Fruit fly (Drosophila melanogaster): Measurements from ENCODE around the gene CG42751.

dm6 chr2L:11804228-11805044 is 48.8 kb upstream of the CG42751 start:
- TF ChIP-seq h (GFP tag; optimal IDR thresholded peaks at IDR 0.05) (no peak), fru (GFP tag; optimal IDR thresholded peaks at IDR 0.05) (no peak), foxo (GFP tag; optimal IDR thresholded peaks at IDR 0.05) (no peak), Rel (GFP tag; optimal IDR thresholded peaks at IDR 0.05) (no peak), Rel (tag; optimal IDR thresholded peaks at IDR 0.05) (no peak), ey (GFP tag; optimal IDR thresholded peaks at IDR 0.05) (no peak), Myc (optimal IDR thresholded peaks at IDR 0.05) (no peak), pan (optimal IDR thresholded peaks at IDR 0.05) (no peak)

Measured in whole organism, wandering third instar larva.